Worm (Caenorhabditis elegans) whole organism, L4 larva: ENCODE measurements around the gene C12D8.21.

ENCODE experiments used
- F10B5.3 ChIP-seq: sonication (generic microtip); optimal IDR thresholded peaks from 2 replicates; lab custom pipeline; 2016; ENCODE audit warnings: mild to moderate bottlenecking, missing genetic modification characterization, missing compliant biosample characterization
- F26F4.8 ChIP-seq: fragments of 200-800 bp; sonication (Bioruptor generic); conservative IDR thresholded peaks from 2 replicates; pipeline ENCODE4 v1.3.6; 2022; ENCODE audit warnings: missing genetic modification characterization, missing compliant biosample characterization
- R02D3.7 ChIP-seq: fragments of 150-350 bp; sonication (generic microtip); optimal IDR thresholded peaks from 3 replicates; lab custom pipeline; 2014; ENCODE audit warnings: missing biosample characterization, missing genetic modification characterization
- T26A8.4 ChIP-seq: fragments of 200-800 bp; sonication (Bioruptor generic); IDR thresholded peaks from 2 replicates; pipeline ENCODE4 v1.3.6; 2022; ENCODE audit warnings: missing genetic modification characterization, missing compliant biosample characterization
- Y48G9A.11 ChIP-seq: fragments of 200-800 bp; sonication (Bioruptor generic); IDR thresholded peaks from 2 replicates; pipeline ENCODE4 v1.3.6; 2022; ENCODE audit warnings: missing genetic modification reagents, missing genetic modification characterization, missing compliant biosample characterization
- Y5F2A.4 ChIP-seq: fragments of 200-800 bp; sonication (Bioruptor generic); optimal IDR thresholded peaks from 2 replicates; lab custom pipeline; 2018; ENCODE audit warnings: mild to moderate bottlenecking, missing genetic modification characterization, missing compliant biosample characterization
- aly-2 ChIP-seq: sonication (generic microtip); optimal IDR thresholded peaks from 2 replicates; lab custom pipeline; 2018; ENCODE audit warnings: missing biosample characterization, missing genetic modification characterization
- ama-1 ChIP-seq: fragments of 150-350 bp; optimal IDR thresholded peaks from 2 replicates; lab custom pipeline; 2014; ENCODE audit warnings: inconsistent platforms, mixed read lengths
- attf-4 ChIP-seq: sonication (generic microtip); optimal IDR thresholded peaks from 3 replicates; lab custom pipeline; 2017; ENCODE audit warnings: missing biosample characterization, missing genetic modification characterization
- ceh-28 ChIP-seq: fragments of 150-350 bp; optimal IDR thresholded peaks from 2 replicates; lab custom pipeline; 2014; ENCODE audit warnings: missing biosample characterization, missing genetic modification reagents, missing genetic modification characterization
- ceh-62 ChIP-seq: sonication (generic microtip); optimal IDR thresholded peaks from 2 replicates; lab custom pipeline; 2017; ENCODE audit warnings: missing biosample characterization, missing genetic modification characterization
- ceh-82 ChIP-seq: sonication (generic microtip); optimal IDR thresholded peaks from 2 replicates; lab custom pipeline; 2017; ENCODE audit warnings: missing biosample characterization, missing genetic modification characterization
- ces-1 ChIP-seq: fragments of 150-350 bp; sonication (generic microtip); optimal IDR thresholded peaks from 4 replicates; lab custom pipeline; 2014; ENCODE audit warnings: missing biosample characterization, missing genetic modification reagents, missing genetic modification characterization
- cey-2 ChIP-seq: sonication (generic microtip); optimal IDR thresholded peaks from 3 replicates; lab custom pipeline; 2017; ENCODE audit warnings: missing genetic modification characterization, mild to moderate bottlenecking, missing compliant biosample characterization, antibody characterized with exemption, borderline replicate concordance; ENCODE audit not compliant: insufficient read depth
- daf-16 ChIP-seq, 3 experiments: sonication (generic microtip); optimal IDR thresholded peaks; 2 replicates each; lab custom pipeline; 2016 to 2017; ENCODE audit warnings: missing genetic modification characterization in 3 of 3, missing genetic modification reagents in 3 of 3, mild to moderate bottlenecking in 2 of 3, missing compliant biosample characterization in 2 of 3, missing biosample characterization in 1 of 3, moderate library complexity in 1 of 3
- daf-8 ChIP-seq: fragments of 200-800 bp; sonication (Bioruptor generic); IDR thresholded peaks from 2 replicates; pipeline ENCODE4 v1.3.6; 2022; ENCODE audit warnings: missing genetic modification characterization, missing compliant biosample characterization
- dmd-6 ChIP-seq: fragments of 200-800 bp; sonication (Bioruptor generic); IDR thresholded peaks from 2 replicates; pipeline ENCODE4 v1.3.6; 2022; ENCODE audit warnings: missing genetic modification reagents, missing genetic modification characterization, missing compliant biosample characterization
- dpl-1 ChIP-seq: fragments of 150-350 bp; optimal IDR thresholded peaks from 2 replicates; lab custom pipeline; 2014; ENCODE audit warnings: missing biosample characterization, missing genetic modification reagents, missing genetic modification characterization
- dve-1 ChIP-seq: sonication (generic microtip); optimal IDR thresholded peaks from 2 replicates; lab custom pipeline; 2017; ENCODE audit warnings: antibody characterized with exemption, mild to moderate bottlenecking, missing genetic modification characterization, missing compliant biosample characterization; ENCODE audit not compliant: insufficient read depth
- egl-43 ChIP-seq: fragments of 200-800 bp; sonication (Bioruptor generic); IDR thresholded peaks from 2 replicates; pipeline ENCODE4 v1.3.6; 2022; ENCODE audit warnings: missing genetic modification reagents, missing genetic modification characterization, missing compliant biosample characterization
- fkh-10 ChIP-seq: fragments of 150-350 bp; optimal IDR thresholded peaks from 2 replicates; lab custom pipeline; 2014; ENCODE audit warnings: missing biosample characterization, missing genetic modification reagents, missing genetic modification characterization
- gei-8 ChIP-seq: fragments of 200-800 bp; sonication (Bioruptor generic); optimal IDR thresholded peaks from 2 replicates; lab custom pipeline; 2018; ENCODE audit warnings: mild to moderate bottlenecking, missing genetic modification characterization, missing compliant biosample characterization
- hif-1 ChIP-seq, 2 experiments: sonication (generic microtip); optimal IDR thresholded peaks; 2 replicates each; lab custom pipeline; 2016 to 2017; ENCODE audit warnings: missing compliant biosample characterization in 2 of 2, missing genetic modification characterization in 2 of 2, missing genetic modification reagents in 2 of 2, missing genotype in 2 of 2, mild to moderate bottlenecking in 1 of 2
- jun-1 ChIP-seq: fragments of 150-350 bp; optimal IDR thresholded peaks from 2 replicates; lab custom pipeline; 2014; ENCODE audit warnings: missing biosample characterization, missing genetic modification reagents, missing genetic modification characterization
- lim-7 ChIP-seq: fragments of 200-800 bp; sonication (Bioruptor generic); IDR thresholded peaks from 2 replicates; pipeline ENCODE4 v1.3.6; 2022; ENCODE audit warnings: missing genetic modification characterization, missing compliant biosample characterization
- lin-1 ChIP-seq: fragments of 200-800 bp; sonication (Bioruptor generic); IDR thresholded peaks from 2 replicates; pipeline ENCODE4 v1.3.6; 2022; ENCODE audit warnings: missing genetic modification reagents, missing genetic modification characterization, missing compliant biosample characterization
- lin-38 ChIP-seq: fragments of 200-800 bp; sonication (Bioruptor generic); IDR thresholded peaks from 2 replicates; pipeline ENCODE4 v1.3.6; 2022; ENCODE audit warnings: missing genetic modification reagents, missing genetic modification characterization, missing compliant biosample characterization
- lsy-2 ChIP-seq, 2 experiments: fragments of 150-350 bp in 1 of 2; sonication (generic microtip) in 1 of 2; optimal IDR thresholded peaks; 2 replicates each; lab custom pipeline; 2014 to 2017; ENCODE audit warnings: missing biosample characterization in 2 of 2, missing genetic modification characterization in 2 of 2
- madf-5 ChIP-seq, 2 experiments: fragments of 200-800 bp; sonication (Bioruptor generic); IDR thresholded peaks; 2 replicates each; pipeline ENCODE4 v1.3.6; 2022; ENCODE audit warnings: missing compliant biosample characterization in 2 of 2, missing genetic modification characterization in 2 of 2
- madf-9 ChIP-seq: fragments of 200-800 bp; sonication (Bioruptor generic); conservative IDR thresholded peaks from 2 replicates; pipeline ENCODE4 v1.3.6; 2022; ENCODE audit warnings: missing genetic modification reagents, missing genetic modification characterization, missing compliant biosample characterization
- mdl-1 ChIP-seq, 2 experiments: fragments of 150-350 bp in 1 of 2; sonication (generic microtip) in 1 of 2; optimal IDR thresholded peaks; 2 replicates each; lab custom pipeline; 2014 to 2017; ENCODE audit warnings: missing biosample characterization in 2 of 2, missing genetic modification characterization in 2 of 2
- mdt-29 ChIP-seq: fragments of 200-800 bp; sonication (Bioruptor generic); IDR thresholded peaks from 2 replicates; pipeline ENCODE4 v1.3.6; 2022; ENCODE audit warnings: missing genetic modification reagents, missing genetic modification characterization, missing compliant biosample characterization
- mep-1 ChIP-seq: fragments of 150-350 bp; sonication (generic microtip); optimal IDR thresholded peaks from 3 replicates; lab custom pipeline; 2014; ENCODE audit warnings: missing biosample characterization, missing genetic modification characterization
- nhr-10 ChIP-seq: fragments of 150-350 bp; optimal IDR thresholded peaks from 2 replicates; lab custom pipeline; 2014; ENCODE audit warnings: missing biosample characterization, missing genetic modification characterization
- nhr-11 ChIP-seq: fragments of 150-350 bp; optimal IDR thresholded peaks from 2 replicates; lab custom pipeline; 2014; ENCODE audit warnings: missing biosample characterization, missing genetic modification characterization
- nhr-111 ChIP-seq: fragments of 200-800 bp; sonication (Bioruptor generic); optimal IDR thresholded peaks from 2 replicates; lab custom pipeline; 2018; ENCODE audit warnings: mild to moderate bottlenecking, missing genetic modification characterization, missing compliant biosample characterization
- nhr-25 ChIP-seq: sonication (generic microtip); optimal IDR thresholded peaks from 2 replicates; lab custom pipeline; 2017; ENCODE audit warnings: missing genetic modification characterization, mild to moderate bottlenecking, missing compliant biosample characterization, antibody characterized with exemption, moderate library complexity, borderline replicate concordance; ENCODE audit not compliant: insufficient read depth
- nhr-41 ChIP-seq: fragments of 200-800 bp; sonication (Bioruptor generic); IDR thresholded peaks from 2 replicates; pipeline ENCODE4 v1.3.6; 2022; ENCODE audit warnings: missing genetic modification reagents, missing genetic modification characterization, missing compliant biosample characterization
- nhr-42 ChIP-seq: fragments of 200-800 bp; sonication (Bioruptor generic); IDR thresholded peaks from 2 replicates; pipeline ENCODE4 v1.3.6; 2022; ENCODE audit warnings: missing genetic modification characterization, missing compliant biosample characterization
- nhr-76 ChIP-seq: fragments of 150-350 bp; optimal IDR thresholded peaks from 2 replicates; lab custom pipeline; 2014; ENCODE audit warnings: missing biosample characterization, missing genetic modification characterization
- pha-4 ChIP-seq, 2 experiments: fragments of 150-350 bp in 1 of 2; fragments of 200-800 bp in 1 of 2; sonication (Bioruptor generic) in 1 of 2; IDR thresholded peaks in 1 of 2; optimal IDR thresholded peaks in 1 of 2; 2 replicates each; pipeline versions ENCODE4 v1.3.6 to Lab custom; 2014 to 2022; ENCODE audit warnings: missing genetic modification characterization in 2 of 2, missing genetic modification reagents in 2 of 2, missing biosample characterization in 1 of 2, missing compliant biosample characterization in 1 of 2
- php-3 ChIP-seq: fragments of 200-800 bp; sonication (Bioruptor generic); IDR thresholded peaks from 2 replicates; pipeline ENCODE4 v1.3.6; 2022; ENCODE audit warnings: missing genetic modification reagents, missing genetic modification characterization, missing compliant biosample characterization
- pqm-1 ChIP-seq: sonication (generic microtip); optimal IDR thresholded peaks from 2 replicates; lab custom pipeline; 2017; ENCODE audit warnings: missing biosample characterization, missing genetic modification characterization
- spr-1 ChIP-seq: sonication (generic microtip); optimal IDR thresholded peaks from 2 replicates; lab custom pipeline; 2016; ENCODE audit warnings: mild to moderate bottlenecking, missing genetic modification characterization, missing compliant biosample characterization
- vab-7 ChIP-seq: fragments of 200-800 bp; sonication (Bioruptor generic); IDR thresholded peaks from 2 replicates; pipeline ENCODE4 v1.3.6; 2022; ENCODE audit warnings: missing genetic modification reagents, missing genetic modification characterization, missing compliant biosample characterization
- zag-1 ChIP-seq: fragments of 150-350 bp; optimal IDR thresholded peaks from 2 replicates; lab custom pipeline; 2014; ENCODE audit warnings: missing biosample characterization, missing genetic modification characterization
- zfp-2 ChIP-seq: sonication (generic microtip); optimal IDR thresholded peaks from 2 replicates; lab custom pipeline; 2016; ENCODE audit warnings: mild to moderate bottlenecking, missing genetic modification characterization, missing compliant biosample characterization
- zfp-3 ChIP-seq: fragments of 200-800 bp; sonication (Bioruptor generic); conservative IDR thresholded peaks from 2 replicates; pipeline ENCODE4 v1.3.6; 2022; ENCODE audit warnings: missing genetic modification reagents, missing genetic modification characterization, missing compliant biosample characterization
- ztf-11 ChIP-seq: fragments of 150-350 bp; optimal IDR thresholded peaks from 2 replicates; lab custom pipeline; 2014; ENCODE audit warnings: missing biosample characterization, missing genetic modification characterization
- ztf-7 ChIP-seq: fragments of 150-350 bp; optimal IDR thresholded peaks from 2 replicates; lab custom pipeline; 2014; ENCODE audit warnings: missing biosample characterization, missing genetic modification characterization

The C12D8.21 gene

ce11 chrV:10246443-10246885 lies 5.5 kb upstream of the C12D8.21 start (continued):
- no peak for TF ChIP-seq Y5F2A.4 (GFP tag; lab: Kevin White, UChicago)
- peak; percentile 17 for TF ChIP-seq dpl-1 (GFP tag; lab: Kevin White, UChicago)
- TF ChIP-seq vab-7 (GFP tag; lab: Robert Waterston, UW), result no peak
- TF ChIP-seq daf-8 (GFP tag; lab: Robert Waterston, UW), result no peak
- TF ChIP-seq jun-1, result no peak
- TF ChIP-seq spr-1, result no peak
- no peak for TF ChIP-seq gei-8
- TF ChIP-seq hif-1 (tag; optimal IDR thresholded peaks at IDR 0.05; lab: Kevin White, UChicago), result peak in 1 of 2 experiments; percentile 19
- no peak for TF ChIP-seq zfp-2 (tag; lab: Kevin White, UChicago)
- no peak for TF ChIP-seq nhr-25 (tag; lab: Kevin White, UChicago)
- no peak for TF ChIP-seq ztf-7
- TF ChIP-seq ces-1 (GFP tag; lab: Kevin White, UChicago), result no peak
- no peak for TF ChIP-seq ceh-28 (tag; lab: Kevin White, UChicago)
- TF ChIP-seq ceh-82, result no peak
- peak; percentile 87 for TF ChIP-seq fkh-10 (GFP tag; lab: Kevin White, UChicago)
- TF ChIP-seq nhr-76 (tag; lab: Kevin White, UChicago), result no peak
- no peak for TF ChIP-seq pqm-1
- no peak for TF ChIP-seq ceh-62 (tag; lab: Kevin White, UChicago)
- no peak for TF ChIP-seq nhr-111 (GFP tag; lab: Kevin White, UChicago)
- no peak for TF ChIP-seq nhr-41 (GFP tag; lab: Robert Waterston, UW)
- peak; percentile 22 to 98 for TF ChIP-seq mdl-1 (tag; optimal IDR thresholded peaks at IDR 0.05; lab: Kevin White, UChicago)
- TF ChIP-seq php-3, result no peak
- TF ChIP-seq F26F4.8 (GFP tag; lab: Robert Waterston, UW), result no peak
- TF ChIP-seq T26A8.4, result no peak
- TF ChIP-seq R02D3.7 (tag; lab: Kevin White, UChicago), result no peak
- no peak for TF ChIP-seq aly-2 (tag; lab: Kevin White, UChicago)
- TF ChIP-seq madf-9, result no peak
- peak in 1 of 2 experiments; percentile 52 for TF ChIP-seq daf-16 (GFP tag; optimal IDR thresholded peaks at IDR 0.05; lab: Kevin White, UChicago)
- peak; percentile 82 for TF ChIP-seq daf-16 (tag; optimal IDR thresholded peaks at IDR 0.05; lab: Kevin White, UChicago)
- no peak for TF ChIP-seq lin-38 (GFP tag; lab: Robert Waterston, UW)
- no peak for TF ChIP-seq pha-4 (GFP tag; IDR thresholded peaks at IDR 0.05; lab: Robert Waterston, UW)
- TF ChIP-seq pha-4 (tag; optimal IDR thresholded peaks at IDR 0.05; lab: Kevin White, UChicago), result no peak
- TF ChIP-seq nhr-11, result peak; percentile 78
- peak; percentile 28 to 47 for TF ChIP-seq lsy-2 (tag; optimal IDR thresholded peaks at IDR 0.05; lab: Kevin White, UChicago)
- 0 out of 4 replicates have a peak, but pooled peaks of 1 of the 2 experiments have one; percentile 27 for TF ChIP-seq madf-5 (GFP tag; IDR thresholded peaks at IDR 0.05; lab: Robert Waterston, UW)
- TF ChIP-seq nhr-42 (GFP tag; lab: Robert Waterston, UW), result no peak
- TF ChIP-seq zag-1 (tag; lab: Kevin White, UChicago), result no peak
- TF ChIP-seq dve-1, result peak; percentile 40
- TF ChIP-seq ama-1 (lab: Kevin White, UChicago), result no peak
- TF ChIP-seq lin-1 (GFP tag; lab: Robert Waterston, UW), result no peak
- no peak for TF ChIP-seq nhr-10
- no peak for TF ChIP-seq lim-7 (GFP tag; lab: Robert Waterston, UW)
- no peak for TF ChIP-seq zfp-3
- TF ChIP-seq mdt-29 (GFP tag; lab: Robert Waterston, UW), result no peak
- TF ChIP-seq egl-43 (GFP tag; lab: Robert Waterston, UW), result no peak
- TF ChIP-seq ztf-11, result no peak
- TF ChIP-seq cey-2, result no peak
- peak; percentile 33; the same call in 1 of the 2 replicates for TF ChIP-seq dmd-6
- no peak for TF ChIP-seq Y48G9A.11 (GFP tag; lab: Robert Waterston, UW)
- no peak for TF ChIP-seq F10B5.3 (tag; lab: Kevin White, UChicago)
- TF ChIP-seq attf-4 (tag; lab: Kevin White, UChicago), result no peak
- TF ChIP-seq mep-1 (tag; lab: Kevin White, UChicago), result peak; percentile 57
